Worm (Caenorhabditis elegans): ENCODE data around the gene rpoa-12.

Gene rpoa-12

ce11 chrV:14378052-14378451 lies 45.1 kb downstream of the rpoa-12 start:
- TF ChIP-seq blmp-1 (tag; optimal IDR thresholded peaks at IDR 0.05), result no peak
- no peak for TF ChIP-seq hpl-2 (GFP tag; optimal IDR thresholded peaks at IDR 0.05)
- TF ChIP-seq tlp-1 (tag; optimal IDR thresholded peaks at IDR 0.05), result no peak
- peak; percentile 13 for TF ChIP-seq pax-3 (tag; optimal IDR thresholded peaks at IDR 0.05)
- TF ChIP-seq dsc-1 (tag; optimal IDR thresholded peaks at IDR 0.05), result peak; percentile 85
- no peak for TF ChIP-seq F16B12.6 (tag; optimal IDR thresholded peaks at IDR 0.05)
- no peak for TF ChIP-seq tbx-2 (tag; optimal IDR thresholded peaks at IDR 0.05)
- no peak for TF ChIP-seq unc-30 (tag; optimal IDR thresholded peaks at IDR 0.05)

- TF ChIP-seq egl-27 (tag; optimal IDR thresholded peaks at IDR 0.05), result no peak
- TF ChIP-seq ceh-90 (tag; optimal IDR thresholded peaks at IDR 0.05), result no peak
- TF ChIP-seq F16B12.6 (tag; optimal IDR thresholded peaks at IDR 0.05), result no peak
- TF ChIP-seq lin-13 (GFP tag; optimal IDR thresholded peaks at IDR 0.05), result no peak
- TF ChIP-seq mdl-1 (tag; optimal IDR thresholded peaks at IDR 0.05), result no peak
These were observed 50.3 kb downstream of the rpoa-12 start, which contains the start of gene unc-39 for ce11 chrV:14372774-14373173. Gene unc-39 (plus strand): TSS chrV:14373074.

Measured in whole organism, L1 larva.